Worm (Caenorhabditis elegans): ENCODE measurements around the gene str-207.

- no peak for TF ChIP-seq hlh-30 (tag; optimal IDR thresholded peaks at IDR 0.05; ENCODE audit: insufficient read depth)
- TF ChIP-seq ceh-28 (tag; optimal IDR thresholded peaks at IDR 0.05), result no peak
- TF ChIP-seq ces-1 (GFP tag; optimal IDR thresholded peaks at IDR 0.05), result no peak
These were observed 27.5 kb downstream of the str-207 start, which contains the start of gene srsx-11 for ce11 chrV:4979060-4979459.
